Fruit fly (Drosophila melanogaster): ENCODE data around the gene bark.

bark gene

dm6 chr2L:3771109-3772067, 15.6 kb upstream of the bark start, which contains the start of gene bowl:
Gene bowl, plus strand, starts transcription at chr2L:3771700.
- TF ChIP-seq ey (GFP tag; optimal IDR thresholded peaks at IDR 0.05) = peak; percentile 98
- peak; percentile 92 for TF ChIP-seq dsf (GFP tag; optimal IDR thresholded peaks at IDR 0.05; ENCODE audit: borderline replicate concordance)
- TF ChIP-seq h (GFP tag; optimal IDR thresholded peaks at IDR 0.05) = peak; percentile 99
- peak; percentile 95 for TF ChIP-seq sage (GFP tag; optimal IDR thresholded peaks at IDR 0.05)
- TF ChIP-seq Abd-B (GFP tag; optimal IDR thresholded peaks at IDR 0.05) = no peak
- TF ChIP-seq Jra (GFP tag; optimal IDR thresholded peaks at IDR 0.05) = peak; percentile 97
- peak; percentile 96 for TF ChIP-seq woc (GFP tag; optimal IDR thresholded peaks at IDR 0.05)
- TF ChIP-seq Hr83 (GFP tag; optimal IDR thresholded peaks at IDR 0.05; ENCODE audit: poor library complexity, severe bottlenecking) = peak; percentile 79
- TF ChIP-seq dl (GFP tag; optimal IDR thresholded peaks at IDR 0.05; ENCODE audit: insufficient read depth in 1 of 2, partially characterized antibody in 2 of 2) = peak; percentile 62 to 67
- peak; percentile 97 for TF ChIP-seq sv (GFP tag; optimal IDR thresholded peaks at IDR 0.05)
- TF ChIP-seq brk (GFP tag; optimal IDR thresholded peaks at IDR 0.05) = peak; percentile 97
- TF ChIP-seq psq (GFP tag; optimal IDR thresholded peaks at IDR 0.05) = peak; percentile 97
- TF ChIP-seq OdsH (GFP tag; optimal IDR thresholded peaks at IDR 0.05) = peak; percentile 99
- no peak for TF ChIP-seq pan (optimal IDR thresholded peaks at IDR 0.05)
- no peak for TF ChIP-seq usp (GFP tag; optimal IDR thresholded peaks at IDR 0.05)
- peak; percentile 84 for TF ChIP-seq GATAd (GFP tag; optimal IDR thresholded peaks at IDR 0.05)
- TF ChIP-seq Hr78 (GFP tag; optimal IDR thresholded peaks at IDR 0.05) = no peak
- peak; percentile 98 for TF ChIP-seq Hnf4 (GFP tag; optimal IDR thresholded peaks at IDR 0.05)
- TF ChIP-seq fru (GFP tag; optimal IDR thresholded peaks at IDR 0.05) = peak; percentile 99
- no peak for TF ChIP-seq Myc (optimal IDR thresholded peaks at IDR 0.05)
- TF ChIP-seq CrebA (GFP tag; optimal IDR thresholded peaks at IDR 0.05; ENCODE audit: borderline replicate concordance) = peak; percentile 88
- peak; percentile 96 for TF ChIP-seq rgr (GFP tag; optimal IDR thresholded peaks at IDR 0.05)
- TF ChIP-seq Mio (GFP tag; optimal IDR thresholded peaks at IDR 0.05) = peak; percentile 60
- peak; percentile 78 for TF ChIP-seq CG9705 (GFP tag; optimal IDR thresholded peaks at IDR 0.05)
- peak; percentile 93 for TF ChIP-seq Rel (GFP tag; optimal IDR thresholded peaks at IDR 0.05)
- peak; percentile 78 for TF ChIP-seq Rel (tag; optimal IDR thresholded peaks at IDR 0.05)
- peak; percentile 13 for TF ChIP-seq Dfd (GFP tag; optimal IDR thresholded peaks at IDR 0.05)
- TF ChIP-seq N (GFP tag; optimal IDR thresholded peaks at IDR 0.05) = no peak
- peak; percentile 84 to 98 for TF ChIP-seq foxo (GFP tag; optimal IDR thresholded peaks at IDR 0.05)
- TF ChIP-seq dmrt93B (GFP tag; optimal IDR thresholded peaks at IDR 0.05) = peak; percentile 92
- TF ChIP-seq jim (GFP tag; optimal IDR thresholded peaks at IDR 0.05) = peak; percentile 86
- TF ChIP-seq CG32264 (GFP tag; optimal IDR thresholded peaks at IDR 0.05) = peak; percentile 89
- peak; percentile 94 for TF ChIP-seq HLH106 (tag; optimal IDR thresholded peaks at IDR 0.05)
- TF ChIP-seq lola (GFP tag; optimal IDR thresholded peaks at IDR 0.05) = no peak
- peak; percentile 99 for TF ChIP-seq Sp1 (GFP tag; optimal IDR thresholded peaks at IDR 0.05)
- peak; percentile 94 for TF ChIP-seq Vsx2 (GFP tag; optimal IDR thresholded peaks at IDR 0.05; ENCODE audit: partially characterized antibody)
- TF ChIP-seq br (GFP tag; optimal IDR thresholded peaks at IDR 0.05) = peak; percentile 98
- TF ChIP-seq Dif (GFP tag; optimal IDR thresholded peaks at IDR 0.05; ENCODE audit: partially characterized antibody) = peak; percentile 79
- TF ChIP-seq tai (GFP tag; optimal IDR thresholded peaks at IDR 0.05) = peak; percentile 96

dm6 chr2L:3772068-3772428, 14.9 kb upstream of the bark start:
- TF ChIP-seq usp (GFP tag; optimal IDR thresholded peaks at IDR 0.05) = no peak
- peak; percentile 4 for TF ChIP-seq Dfd (GFP tag; optimal IDR thresholded peaks at IDR 0.05)

Data from whole organism, wandering third instar larva.